Worm (Caenorhabditis elegans) whole organism, young adult: ENCODE data around the gene snu-66.

Source experiments
- B0035.1 ChIP-seq: sonication (generic microtip); optimal IDR thresholded peaks from 2 replicates; lab custom pipeline; 2016; ENCODE audit warnings: missing genetic modification characterization, mild to moderate bottlenecking, missing compliant biosample characterization, missing genotype, missing genetic modification reagents
- F33H1.4 ChIP-seq: fragments of 200-800 bp; sonication (Bioruptor generic); IDR thresholded peaks from 2 replicates; pipeline ENCODE4 v1.3.6; 2022; ENCODE audit warnings: missing genetic modification reagents, missing genetic modification characterization, missing compliant biosample characterization
- F37B4.10 ChIP-seq: fragments of 200-800 bp; sonication (Bioruptor generic); IDR thresholded peaks from 2 replicates; pipeline ENCODE4 v1.3.6; 2022; ENCODE audit warnings: missing genetic modification characterization, missing compliant biosample characterization
- F55B11.4 ChIP-seq: sonication (generic microtip); optimal IDR thresholded peaks from 2 replicates; lab custom pipeline; 2016; ENCODE audit warnings: missing compliant biosample characterization, missing genetic modification characterization, borderline replicate concordance; ENCODE audit not compliant: insufficient read depth
- K11D2.4 ChIP-seq: fragments of 200-800 bp; sonication (Bioruptor generic); IDR thresholded peaks from 2 replicates; pipeline ENCODE4 v1.3.6; 2022; ENCODE audit warnings: missing genetic modification reagents, missing genetic modification characterization, missing compliant biosample characterization
- K12H6.12 ChIP-seq: fragments of 200-800 bp; sonication (Bioruptor generic); optimal IDR thresholded peaks from 2 replicates; lab custom pipeline; 2018; ENCODE audit warnings: mild to moderate bottlenecking, missing genetic modification characterization, missing compliant biosample characterization
- T07F8.4 ChIP-seq: sonication (generic microtip); optimal IDR thresholded peaks from 2 replicates; lab custom pipeline; 2016; ENCODE audit warnings: mild to moderate bottlenecking, missing genetic modification characterization, moderate library complexity, missing compliant biosample characterization
- Y56A3A.18 ChIP-seq: fragments of 200-800 bp; sonication (Bioruptor generic); IDR thresholded peaks from 2 replicates; pipeline ENCODE4 v1.3.6; 2022; ENCODE audit warnings: missing genetic modification reagents, missing genetic modification characterization, missing compliant biosample characterization
- aptf-3 ChIP-seq: fragments of 200-800 bp; sonication (Bioruptor generic); IDR thresholded peaks from 2 replicates; pipeline ENCODE4 v1.3.6; 2022; ENCODE audit warnings: missing genetic modification characterization, missing compliant biosample characterization
- athp-1 ChIP-seq: sonication (generic microtip); optimal IDR thresholded peaks from 2 replicates; lab custom pipeline; 2017; ENCODE audit warnings: mild to moderate bottlenecking, missing genetic modification characterization, missing compliant biosample characterization
- bed-1 ChIP-seq: fragments of 200-800 bp; sonication (Bioruptor generic); IDR thresholded peaks from 2 replicates; pipeline ENCODE4 v1.3.6; 2022; ENCODE audit warnings: missing genetic modification reagents, missing genetic modification characterization, missing compliant biosample characterization
- ceh-40 ChIP-seq: fragments of 200-800 bp; sonication (Bioruptor generic); IDR thresholded peaks from 2 replicates; pipeline ENCODE4 v1.3.6; 2022; ENCODE audit warnings: missing genetic modification characterization, missing compliant biosample characterization
- ceh-58 ChIP-seq: fragments of 200-800 bp; sonication (Bioruptor generic); IDR thresholded peaks from 2 replicates; pipeline ENCODE4 v1.3.6; 2022; ENCODE audit warnings: missing genetic modification characterization, missing compliant biosample characterization
- ceh-91 ChIP-seq: fragments of 200-800 bp; sonication (Bioruptor generic); IDR thresholded peaks from 2 replicates; pipeline ENCODE4 v1.3.6; 2022; ENCODE audit warnings: missing genetic modification reagents, missing genetic modification characterization, missing compliant biosample characterization
- dpff-1 ChIP-seq: sonication (generic microtip); optimal IDR thresholded peaks from 2 replicates; lab custom pipeline; 2017; ENCODE audit warnings: mild to moderate bottlenecking, missing genetic modification characterization, missing compliant biosample characterization
- dpl-1 ChIP-seq: fragments of 150-350 bp; optimal IDR thresholded peaks from 2 replicates; lab custom pipeline; 2014; ENCODE audit warnings: missing biosample characterization, missing genetic modification reagents, missing genetic modification characterization
- efl-1 ChIP-seq: fragments of 150-350 bp; optimal IDR thresholded peaks from 2 replicates; lab custom pipeline; 2014; ENCODE audit warnings: missing biosample characterization, missing genetic modification reagents, missing genetic modification characterization
- ets-4 ChIP-seq: fragments of 200-800 bp; sonication (Bioruptor generic); optimal IDR thresholded peaks from 2 replicates; lab custom pipeline; 2018; ENCODE audit warnings: mild to moderate bottlenecking, missing genetic modification characterization, missing compliant biosample characterization
- hmg-1.2 ChIP-seq: fragments of 200-800 bp; sonication (Bioruptor generic); IDR thresholded peaks from 2 replicates; pipeline ENCODE4 v1.3.6; 2022; ENCODE audit warnings: missing genetic modification reagents, missing genetic modification characterization, missing compliant biosample characterization
- lin-40 ChIP-seq: sonication (generic microtip); optimal IDR thresholded peaks from 2 replicates; lab custom pipeline; 2016; ENCODE audit warnings: missing genetic modification characterization, mild to moderate bottlenecking, missing compliant biosample characterization, missing genotype, missing genetic modification reagents
- lir-1 ChIP-seq: fragments of 200-800 bp; sonication (Bioruptor generic); conservative IDR thresholded peaks from 2 replicates; pipeline ENCODE4 v1.3.6; 2022; ENCODE audit warnings: missing genetic modification reagents, missing genetic modification characterization, missing compliant biosample characterization
- lsl-1 ChIP-seq: fragments of 200-800 bp; sonication (Bioruptor generic); optimal IDR thresholded peaks from 2 replicates; lab custom pipeline; 2018; ENCODE audit warnings: mild to moderate bottlenecking, missing genetic modification characterization, moderate library complexity, missing compliant biosample characterization
- madf-6 ChIP-seq: fragments of 200-800 bp; sonication (Bioruptor generic); IDR thresholded peaks from 2 replicates; pipeline ENCODE4 v1.3.6; 2022; ENCODE audit warnings: missing genetic modification reagents, missing genetic modification characterization, missing compliant biosample characterization
- madf-8 ChIP-seq: fragments of 200-800 bp; sonication (Bioruptor generic); conservative IDR thresholded peaks from 2 replicates; pipeline ENCODE4 v1.3.6; 2022; ENCODE audit warnings: missing genetic modification reagents, missing genetic modification characterization, missing compliant biosample characterization
- nhr-179 ChIP-seq: sonication (generic microtip); optimal IDR thresholded peaks from 2 replicates; lab custom pipeline; 2016; ENCODE audit warnings: mild to moderate bottlenecking, missing genetic modification characterization, missing compliant biosample characterization
- nhr-80 ChIP-seq: sonication (generic microtip); optimal IDR thresholded peaks from 2 replicates; lab custom pipeline; 2016; ENCODE audit warnings: missing genetic modification characterization, missing compliant biosample characterization
- nhr-90 ChIP-seq: sonication (generic microtip); optimal IDR thresholded peaks from 2 replicates; lab custom pipeline; 2016; ENCODE audit warnings: missing genotype, mild to moderate bottlenecking, missing genetic modification characterization, missing compliant biosample characterization
- rcor-1 ChIP-seq: fragments of 200-800 bp; sonication (Bioruptor generic); IDR thresholded peaks from 2 replicates; pipeline ENCODE4 v1.3.6; 2022; ENCODE audit warnings: missing genetic modification reagents, missing genetic modification characterization, missing compliant biosample characterization
- rpc-1 ChIP-seq, 2 experiments: fragments of 150-350 bp in 1 of 2; sonication (generic microtip) in 1 of 2; optimal IDR thresholded peaks; 2 replicates each; lab custom pipeline; 2014 to 2018; ENCODE audit warnings: missing biosample characterization in 1 of 2, missing genetic modification characterization in 1 of 2, missing genetic modification reagents in 1 of 2, missing genotype in 1 of 2
- sdz-38 ChIP-seq: sonication (generic microtip); optimal IDR thresholded peaks from 2 replicates; lab custom pipeline; 2016; ENCODE audit warnings: missing genotype, missing genetic modification characterization, missing compliant biosample characterization
- snpc-1.3 ChIP-seq: sonication (generic microtip); optimal IDR thresholded peaks from 2 replicates; lab custom pipeline; 2017; ENCODE audit warnings: missing genetic modification characterization, mild to moderate bottlenecking, missing compliant biosample characterization, antibody characterized with exemption, moderate library complexity, missing genotype, missing genetic modification reagents; ENCODE audit not compliant: insufficient read depth
- snpc-3.4 ChIP-seq: sonication (generic microtip); optimal IDR thresholded peaks from 2 replicates; lab custom pipeline; 2017; ENCODE audit warnings: missing genetic modification characterization, mild to moderate bottlenecking, missing compliant biosample characterization, antibody characterized with exemption, moderate library complexity, missing genotype, missing genetic modification reagents
- sptf-2 ChIP-seq: fragments of 200-800 bp; sonication (Bioruptor generic); optimal IDR thresholded peaks from 2 replicates; lab custom pipeline; 2018; ENCODE audit warnings: mild to moderate bottlenecking, missing genetic modification characterization, missing compliant biosample characterization
- ztf-3 ChIP-seq: fragments of 200-800 bp; sonication (Bioruptor generic); optimal IDR thresholded peaks from 2 replicates; lab custom pipeline; 2018; ENCODE audit warnings: mild to moderate bottlenecking, missing genetic modification characterization, missing compliant biosample characterization

The snu-66 gene

ce11 chrV:7618114-7618513 is 42.6 kb upstream of the snu-66 start, which contains the start of gene C50E3.15:
Gene C50E3.15, plus strand, starts transcription at chrV:7618414.
- TF ChIP-seq nhr-90 (tag; lab: Kevin White, UChicago) = no peak
- TF ChIP-seq aptf-3 = no peak
- no peak for TF ChIP-seq athp-1
- no peak for TF ChIP-seq rpc-1 (optimal IDR thresholded peaks at IDR 0.05; lab: Kevin White, UChicago)
- no peak for TF ChIP-seq rpc-1 (tag; optimal IDR thresholded peaks at IDR 0.05; lab: Kevin White, UChicago)
- no peak for TF ChIP-seq ceh-91 (GFP tag; lab: Robert Waterston, UW)
- TF ChIP-seq, all 124 proteins: peak for 0

- TF ChIP-seq F33H1.4 = no peak
- TF ChIP-seq bed-1 (GFP tag; lab: Robert Waterston, UW) = no peak
- TF ChIP-seq F55B11.4 (tag; lab: Kevin White, UChicago) = no peak
- TF ChIP-seq sptf-2 = no peak
- no peak for TF ChIP-seq K11D2.4 (GFP tag; lab: Robert Waterston, UW)
- TF ChIP-seq nhr-179 (tag; lab: Kevin White, UChicago) = no peak
- TF ChIP-seq snpc-3.4 = no peak
- no peak for TF ChIP-seq K12H6.12 (tag; lab: Kevin White, UChicago)
Measured at ce11 chrV:7612044-7612443, 36.6 kb upstream of the snu-66 start, which contains the start of gene clec-215. Gene clec-215, plus strand, starts transcription at chrV:7612344.

- peak; percentile 25 for TF ChIP-seq nhr-80
- TF ChIP-seq lir-1 (GFP tag; lab: Robert Waterston, UW) = no peak
Measured at ce11 chrV:7609698-7610420, 34.4 kb upstream of the snu-66 start, which contains the start of the genes folt-3 and clec-214. Gene folt-3, minus strand, starts transcription at chrV:7609748. Gene clec-214, plus strand, starts transcription at chrV:7610370.

ce11 chrV:7604858-7605257 is 29.4 kb upstream of the snu-66 start, which contains the start of gene clec-213:
Gene clec-213, plus strand, starts transcription at chrV:7605158.
- no peak for TF ChIP-seq sdz-38 (tag; lab: Kevin White, UChicago)
- TF ChIP-seq ceh-40 (GFP tag; lab: Robert Waterston, UW) = no peak
- no peak for TF ChIP-seq dpff-1 (tag; lab: Kevin White, UChicago)
- TF ChIP-seq B0035.1 = no peak
- no peak for TF ChIP-seq F37B4.10 (GFP tag; lab: Robert Waterston, UW)
- no peak for TF ChIP-seq ztf-3 (GFP tag; lab: Kevin White, UChicago)
- no peak for TF ChIP-seq snpc-1.3 (tag; lab: Kevin White, UChicago)
- TF ChIP-seq rcor-1 (GFP tag; lab: Robert Waterston, UW) = no peak

ce11 chrV:7603404-7603803 is 27.9 kb upstream of the snu-66 start, which contains the start of gene C50E3.11:
Gene C50E3.11, minus strand, starts transcription at chrV:7603486.
- peak; percentile 84 for TF ChIP-seq madf-6 (GFP tag; lab: Robert Waterston, UW)
- TF ChIP-seq efl-1 (GFP tag; lab: Kevin White, UChicago) = peak; percentile 86
- no peak for TF ChIP-seq ets-4 (GFP tag; lab: Kevin White, UChicago)
- TF ChIP-seq ceh-58 (GFP tag; lab: Robert Waterston, UW) = no peak
- peak; percentile 28 for TF ChIP-seq dpl-1 (GFP tag; lab: Kevin White, UChicago)
- TF ChIP-seq madf-8 (GFP tag; lab: Robert Waterston, UW) = peak; percentile 26; the same call in 1 of the 2 replicates

- TF ChIP-seq lin-40 (tag; lab: Kevin White, UChicago) (no peak), Y56A3A.18 (no peak), T07F8.4 (no peak), efl-1 (GFP tag; lab: Kevin White, UChicago) (no peak), hmg-1.2 (GFP tag; lab: Robert Waterston, UW) (no peak), lsl-1 (GFP tag; lab: Kevin White, UChicago) (no peak)
Measured at ce11 chrV:7601443-7601842, 26.0 kb upstream of the snu-66 start, which contains the start of gene scl-26. Gene scl-26, minus strand, starts transcription at chrV:7601543.
